Fruit fly (Drosophila melanogaster): ENCODE data around the gene SelR.

Gene SelR

dm6 chr3R:10881824-10882559 is 13.6 kb upstream of the SelR start, which contains the start of gene Tpc1 (continued):
- peak; percentile 10 for TF ChIP-seq shn (GFP tag; optimal IDR thresholded peaks at IDR 0.05)
- TF ChIP-seq CG42726 (GFP tag; IDR thresholded peaks at IDR 0.05; ENCODE audit: partially characterized antibody): no peak
- no peak for TF ChIP-seq CG3407 (GFP tag; optimal IDR thresholded peaks at IDR 0.05)
- TF ChIP-seq az2 (GFP tag; optimal IDR thresholded peaks at IDR 0.05): no peak
- TF ChIP-seq ci (GFP tag; IDR thresholded peaks at IDR 0.05): peak; percentile 50; the same call in 1 of the 3 replicates
- TF ChIP-seq CG6689 (GFP tag; IDR thresholded peaks at IDR 0.05): no peak
- no peak for TF ChIP-seq CG8281 (tag; optimal IDR thresholded peaks at IDR 0.05)
- TF ChIP-seq slbo (GFP tag; IDR thresholded peaks at IDR 0.05): peak; percentile 46; the same call in 1 of the 2 replicates
- TF ChIP-seq CG15696 (tag; optimal IDR thresholded peaks at IDR 0.05): peak; percentile 26
- TF ChIP-seq lola (GFP tag; optimal IDR thresholded peaks at IDR 0.05): peak in 1 of 3 experiments; percentile 29
- peak; percentile 73 for TF ChIP-seq Bgb (GFP tag; IDR thresholded peaks at IDR 0.05; ENCODE audit: partially characterized antibody)
- no peak for TF ChIP-seq corto (GFP tag; optimal IDR thresholded peaks at IDR 0.05)
- TF ChIP-seq row (GFP tag; IDR thresholded peaks at IDR 0.05): peak; percentile 93
- peak; percentile 63 for TF ChIP-seq gcm (GFP tag; optimal IDR thresholded peaks at IDR 0.05)
- TF ChIP-seq Hey (tag; optimal IDR thresholded peaks at IDR 0.05): no peak
- no peak for TF ChIP-seq CG43689 (GFP tag; IDR thresholded peaks at IDR 0.05)
- peak; percentile 30 for TF ChIP-seq dmrt11E (tag; optimal IDR thresholded peaks at IDR 0.05)
- TF ChIP-seq CG6813 (GFP tag; optimal IDR thresholded peaks at IDR 0.05): no peak
- no peak for TF ChIP-seq CG10366 (GFP tag; IDR thresholded peaks at IDR 0.05)
- peak; percentile 35 for TF ChIP-seq CG13894 (tag; optimal IDR thresholded peaks at IDR 0.05)
- peak; percentile 96 for TF ChIP-seq chinmo (GFP tag; IDR thresholded peaks at IDR 0.05; ENCODE audit: partially characterized antibody)
- TF ChIP-seq pros (GFP tag; optimal IDR thresholded peaks at IDR 0.05): peak; percentile 90
- no peak for TF ChIP-seq CG8944 (GFP tag; optimal IDR thresholded peaks at IDR 0.05)
- TF ChIP-seq Sry-δ (GFP tag; optimal IDR thresholded peaks at IDR 0.05): peak; percentile 88
- TF ChIP-seq CG13775 (GFP tag; optimal IDR thresholded peaks at IDR 0.05): peak; percentile 60
- TF ChIP-seq CG12299 (tag; optimal IDR thresholded peaks at IDR 0.05): no peak
- peak; percentile 70 for TF ChIP-seq CG6791 (GFP tag; IDR thresholded peaks at IDR 0.05; ENCODE audit: partially characterized antibody)
- peak; percentile 52 for TF ChIP-seq MESR4 (GFP tag; optimal IDR thresholded peaks at IDR 0.05)
- no peak; the same call in 3 of the 4 replicates for TF ChIP-seq Gug (GFP tag; IDR thresholded peaks at IDR 0.05)
- no peak for TF ChIP-seq CG7556 (GFP tag; optimal IDR thresholded peaks at IDR 0.05)
- TF ChIP-seq Drgx (GFP tag; IDR thresholded peaks at IDR 0.05): no peak
- TF ChIP-seq CG3281 (GFP tag; optimal IDR thresholded peaks at IDR 0.05): peak; percentile 8
- peak; percentile 92 for TF ChIP-seq CG13287 (GFP tag; IDR thresholded peaks at IDR 0.05; ENCODE audit: partially characterized antibody)
- TF ChIP-seq CG12659 (GFP tag; optimal IDR thresholded peaks at IDR 0.05): peak; percentile 36
- no peak for TF ChIP-seq CG10565 (GFP tag; optimal IDR thresholded peaks at IDR 0.05)
- peak; percentile 47 for TF ChIP-seq Nf-YC (tag; optimal IDR thresholded peaks at IDR 0.05)
- TF ChIP-seq CG4617 (GFP tag; optimal IDR thresholded peaks at IDR 0.05; ENCODE audit: borderline replicate concordance): no peak
- no peak for TF ChIP-seq croc (GFP tag; conservative IDR thresholded peaks at IDR 0.05)
- no peak for TF ChIP-seq fd3F (GFP tag; optimal IDR thresholded peaks at IDR 0.05)
- TF ChIP-seq gem (tag; optimal IDR thresholded peaks at IDR 0.05): peak; percentile 57
- TF ChIP-seq bigmax (GFP tag; optimal IDR thresholded peaks at IDR 0.05): no peak
- no peak for TF ChIP-seq CG30431 (GFP tag; optimal IDR thresholded peaks at IDR 0.05)
- peak; percentile 34 for TF ChIP-seq Dek (tag; optimal IDR thresholded peaks at IDR 0.05)
- no peak for TF ChIP-seq wdn (GFP tag; IDR thresholded peaks at IDR 0.05)
- no peak for TF ChIP-seq dimm (GFP tag; IDR thresholded peaks at IDR 0.05)
- peak; percentile 41 for TF ChIP-seq zfh2 (GFP tag; optimal IDR thresholded peaks at IDR 0.05)
- TF ChIP-seq E2f1 (GFP tag; IDR thresholded peaks at IDR 0.05): no peak
- TF ChIP-seq Atf6 (GFP tag; IDR thresholded peaks at IDR 0.05): no peak

All from whole organism, embryonic.